Worm (Caenorhabditis elegans) whole organism, young adult: ENCODE measurements around the gene Y44F5A.1.

ENCODE experiments used
- D2030.7 ChIP-seq: fragments of 200-800 bp; sonication (Bioruptor generic); IDR thresholded peaks from 2 replicates; pipeline ENCODE4 v1.3.6; 2022; ENCODE audit warnings: missing genetic modification reagents, missing genetic modification characterization, missing compliant biosample characterization
- F33H1.4 ChIP-seq: fragments of 200-800 bp; sonication (Bioruptor generic); IDR thresholded peaks from 2 replicates; pipeline ENCODE4 v1.3.6; 2022; ENCODE audit warnings: missing genetic modification reagents, missing genetic modification characterization, missing compliant biosample characterization
- K12H6.12 ChIP-seq: fragments of 200-800 bp; sonication (Bioruptor generic); optimal IDR thresholded peaks from 2 replicates; lab custom pipeline; 2018; ENCODE audit warnings: mild to moderate bottlenecking, missing genetic modification characterization, missing compliant biosample characterization
- Y53F4B.3 ChIP-seq: fragments of 200-800 bp; sonication (Bioruptor generic); IDR thresholded peaks from 2 replicates; pipeline ENCODE4 v1.3.6; 2022; ENCODE audit warnings: missing genetic modification reagents, missing genetic modification characterization, missing compliant biosample characterization
- Y53G8AR.9 ChIP-seq: fragments of 200-800 bp; sonication (Bioruptor generic); conservative IDR thresholded peaks from 2 replicates; pipeline ENCODE4 v1.3.6; 2022; ENCODE audit warnings: missing genetic modification reagents, missing genetic modification characterization, missing compliant biosample characterization
- akir-1 ChIP-seq: fragments of 200-800 bp; sonication (Bioruptor generic); optimal IDR thresholded peaks from 2 replicates; lab custom pipeline; 2018; ENCODE audit warnings: mild to moderate bottlenecking, missing genetic modification characterization, moderate library complexity, missing compliant biosample characterization
- ama-1 ChIP-seq, 3 experiments: fragments of 150-350 bp in 1 of 3; sonication (generic microtip) in 2 of 3; optimal IDR thresholded peaks; 2 replicates each; lab custom pipeline; 2014 to 2018; ENCODE audit warnings: missing biosample characterization in 2 of 3, missing genetic modification characterization in 2 of 3, missing genetic modification reagents in 2 of 3
- aptf-2 ChIP-seq: fragments of 200-800 bp; sonication (Bioruptor generic); conservative IDR thresholded peaks from 2 replicates; pipeline ENCODE4 v1.3.6; 2022; ENCODE audit warnings: missing genetic modification reagents, missing genetic modification characterization, missing compliant biosample characterization
- aptf-3 ChIP-seq: fragments of 200-800 bp; sonication (Bioruptor generic); IDR thresholded peaks from 2 replicates; pipeline ENCODE4 v1.3.6; 2022; ENCODE audit warnings: missing genetic modification characterization, missing compliant biosample characterization
- attf-3 ChIP-seq: fragments of 200-800 bp; sonication (Bioruptor generic); conservative IDR thresholded peaks from 2 replicates; pipeline ENCODE4 v1.3.6; 2022; ENCODE audit warnings: missing genetic modification reagents, missing genetic modification characterization, missing compliant biosample characterization
- attf-5 ChIP-seq: fragments of 200-800 bp; sonication (Bioruptor generic); optimal IDR thresholded peaks from 2 replicates; lab custom pipeline; 2018; ENCODE audit warnings: mild to moderate bottlenecking, missing genetic modification characterization, missing compliant biosample characterization
- ccch-3 ChIP-seq: fragments of 200-800 bp; sonication (Bioruptor generic); optimal IDR thresholded peaks from 2 replicates; lab custom pipeline; 2018; ENCODE audit warnings: mild to moderate bottlenecking, missing genetic modification characterization, missing compliant biosample characterization
- cebp-1 ChIP-seq, 2 experiments: fragments of 200-800 bp in 1 of 2; sonication (Bioruptor generic) in 1 of 2; sonication (generic microtip) in 1 of 2; IDR thresholded peaks in 1 of 2; optimal IDR thresholded peaks in 1 of 2; 2 replicates each; pipeline versions ENCODE4 v1.3.6 to Lab custom; 2017 to 2022; ENCODE audit warnings: missing compliant biosample characterization in 2 of 2, missing genetic modification characterization in 2 of 2, mild to moderate bottlenecking in 1 of 2, missing genetic modification reagents in 1 of 2, moderate library complexity in 1 of 2
- die-1 ChIP-seq: sonication (generic microtip); optimal IDR thresholded peaks from 2 replicates; lab custom pipeline; 2016; ENCODE audit warnings: missing genotype, mild to moderate bottlenecking, missing genetic modification characterization, missing compliant biosample characterization
- efl-1 ChIP-seq: fragments of 150-350 bp; optimal IDR thresholded peaks from 2 replicates; lab custom pipeline; 2014; ENCODE audit warnings: missing biosample characterization, missing genetic modification reagents, missing genetic modification characterization
- egl-18 ChIP-seq: fragments of 200-800 bp; sonication (Bioruptor generic); IDR thresholded peaks from 2 replicates; pipeline ENCODE4 v1.3.6; 2022; ENCODE audit warnings: missing genetic modification reagents, missing genetic modification characterization, missing compliant biosample characterization
- egrh-3 ChIP-seq: fragments of 200-800 bp; sonication (Bioruptor generic); IDR thresholded peaks from 2 replicates; pipeline ENCODE4 v1.3.6; 2022; ENCODE audit warnings: missing genetic modification reagents, missing genetic modification characterization, missing compliant biosample characterization
- gei-17 ChIP-seq: fragments of 200-800 bp; sonication (Bioruptor generic); optimal IDR thresholded peaks from 2 replicates; lab custom pipeline; 2018; ENCODE audit warnings: mild to moderate bottlenecking, missing genetic modification characterization, missing compliant biosample characterization
- hlh-12 ChIP-seq: sonication (generic microtip); optimal IDR thresholded peaks from 2 replicates; lab custom pipeline; 2016; ENCODE audit warnings: missing genetic modification characterization, missing compliant biosample characterization
- hmg-1.2 ChIP-seq: fragments of 200-800 bp; sonication (Bioruptor generic); IDR thresholded peaks from 2 replicates; pipeline ENCODE4 v1.3.6; 2022; ENCODE audit warnings: missing genetic modification reagents, missing genetic modification characterization, missing compliant biosample characterization
- lag-1 ChIP-seq: fragments of 200-800 bp; sonication (Bioruptor generic); IDR thresholded peaks from 2 replicates; pipeline ENCODE4 v1.3.6; 2022; ENCODE audit warnings: missing genetic modification reagents, missing genetic modification characterization, missing compliant biosample characterization
- lin-35 ChIP-seq, 3 experiments: fragments of 150-350 bp in 2 of 3; sonication (generic microtip) in 1 of 3; optimal IDR thresholded peaks; 2 replicates each; lab custom pipeline; 2014 to 2018; ENCODE audit warnings: missing biosample characterization in 3 of 3, missing genetic modification characterization in 3 of 3, missing genetic modification reagents in 3 of 3
- lin-40 ChIP-seq: sonication (generic microtip); optimal IDR thresholded peaks from 2 replicates; lab custom pipeline; 2016; ENCODE audit warnings: missing genetic modification characterization, mild to moderate bottlenecking, missing compliant biosample characterization, missing genotype, missing genetic modification reagents
- lir-1 ChIP-seq: fragments of 200-800 bp; sonication (Bioruptor generic); conservative IDR thresholded peaks from 2 replicates; pipeline ENCODE4 v1.3.6; 2022; ENCODE audit warnings: missing genetic modification reagents, missing genetic modification characterization, missing compliant biosample characterization
- lsl-1 ChIP-seq: fragments of 200-800 bp; sonication (Bioruptor generic); optimal IDR thresholded peaks from 2 replicates; lab custom pipeline; 2018; ENCODE audit warnings: mild to moderate bottlenecking, missing genetic modification characterization, moderate library complexity, missing compliant biosample characterization
- madf-10 ChIP-seq: sonication (generic microtip); optimal IDR thresholded peaks from 2 replicates; lab custom pipeline; 2016; ENCODE audit warnings: mild to moderate bottlenecking, missing genetic modification characterization, missing compliant biosample characterization
- madf-3 ChIP-seq: fragments of 200-800 bp; sonication (Bioruptor generic); IDR thresholded peaks from 2 replicates; pipeline ENCODE4 v1.3.6; 2022; ENCODE audit warnings: missing genetic modification reagents, missing genetic modification characterization, missing compliant biosample characterization
- madf-6 ChIP-seq: fragments of 200-800 bp; sonication (Bioruptor generic); IDR thresholded peaks from 2 replicates; pipeline ENCODE4 v1.3.6; 2022; ENCODE audit warnings: missing genetic modification reagents, missing genetic modification characterization, missing compliant biosample characterization
- mcd-1 ChIP-seq: fragments of 200-800 bp; sonication (Bioruptor generic); IDR thresholded peaks from 2 replicates; pipeline ENCODE4 v1.3.6; 2022; ENCODE audit warnings: missing genetic modification reagents, missing genetic modification characterization, missing compliant biosample characterization
- nfyb-1 ChIP-seq: fragments of 200-800 bp; sonication (Bioruptor generic); IDR thresholded peaks from 2 replicates; pipeline ENCODE4 v1.3.6; 2022; ENCODE audit warnings: missing genetic modification reagents, missing genetic modification characterization, missing compliant biosample characterization
- nhr-120 ChIP-seq: fragments of 200-800 bp; sonication (Bioruptor generic); IDR thresholded peaks from 2 replicates; pipeline ENCODE4 v1.3.6; 2022; ENCODE audit warnings: missing genetic modification characterization, missing compliant biosample characterization
- nhr-27 ChIP-seq: fragments of 200-800 bp; sonication (Bioruptor generic); optimal IDR thresholded peaks from 2 replicates; lab custom pipeline; 2018; ENCODE audit warnings: mild to moderate bottlenecking, missing genetic modification characterization, moderate library complexity, missing compliant biosample characterization
- nhr-80 ChIP-seq: sonication (generic microtip); optimal IDR thresholded peaks from 2 replicates; lab custom pipeline; 2016; ENCODE audit warnings: missing genetic modification characterization, missing compliant biosample characterization
- rec-8 ChIP-seq, 2 experiments: sonication (generic microtip); optimal IDR thresholded peaks; 2 replicates each; lab custom pipeline; 2016; ENCODE audit warnings: mild to moderate bottlenecking in 2 of 2, missing genetic modification characterization in 2 of 2, missing genetic modification reagents in 2 of 2, missing genotype in 2 of 2, missing biosample characterization in 1 of 2, missing compliant biosample characterization in 1 of 2, moderate library complexity in 1 of 2
- sdz-38 ChIP-seq: sonication (generic microtip); optimal IDR thresholded peaks from 2 replicates; lab custom pipeline; 2016; ENCODE audit warnings: missing genotype, missing genetic modification characterization, missing compliant biosample characterization
- snpc-3.4 ChIP-seq: sonication (generic microtip); optimal IDR thresholded peaks from 2 replicates; lab custom pipeline; 2017; ENCODE audit warnings: missing genetic modification characterization, mild to moderate bottlenecking, missing compliant biosample characterization, antibody characterized with exemption, moderate library complexity, missing genotype, missing genetic modification reagents
- tlf-1 ChIP-seq: fragments of 200-800 bp; sonication (Bioruptor generic); optimal IDR thresholded peaks from 2 replicates; lab custom pipeline; 2018; ENCODE audit warnings: mild to moderate bottlenecking, missing genetic modification characterization, missing compliant biosample characterization
- zfh-2 ChIP-seq: fragments of 200-800 bp; sonication (Bioruptor generic); conservative IDR thresholded peaks from 2 replicates; pipeline ENCODE4 v1.3.6; 2022; ENCODE audit warnings: missing genetic modification reagents, missing genetic modification characterization, missing compliant biosample characterization
- ztf-22 ChIP-seq: fragments of 200-800 bp; sonication (Bioruptor generic); optimal IDR thresholded peaks from 2 replicates; lab custom pipeline; 2018; ENCODE audit warnings: mild to moderate bottlenecking, missing genetic modification characterization, moderate library complexity, missing compliant biosample characterization
- ztf-28 ChIP-seq: fragments of 200-800 bp; sonication (Bioruptor generic); IDR thresholded peaks from 2 replicates; pipeline ENCODE4 v1.3.6; 2022; ENCODE audit warnings: missing genetic modification reagents, missing genetic modification characterization, missing compliant biosample characterization
- ztf-3 ChIP-seq: fragments of 200-800 bp; sonication (Bioruptor generic); optimal IDR thresholded peaks from 2 replicates; lab custom pipeline; 2018; ENCODE audit warnings: mild to moderate bottlenecking, missing genetic modification characterization, missing compliant biosample characterization
- ztf-6 ChIP-seq: fragments of 200-800 bp; sonication (Bioruptor generic); IDR thresholded peaks from 2 replicates; pipeline ENCODE4 v1.3.6; 2022; ENCODE audit warnings: missing genetic modification reagents, missing genetic modification characterization, missing compliant biosample characterization

Gene Y44F5A.1

DNA sequence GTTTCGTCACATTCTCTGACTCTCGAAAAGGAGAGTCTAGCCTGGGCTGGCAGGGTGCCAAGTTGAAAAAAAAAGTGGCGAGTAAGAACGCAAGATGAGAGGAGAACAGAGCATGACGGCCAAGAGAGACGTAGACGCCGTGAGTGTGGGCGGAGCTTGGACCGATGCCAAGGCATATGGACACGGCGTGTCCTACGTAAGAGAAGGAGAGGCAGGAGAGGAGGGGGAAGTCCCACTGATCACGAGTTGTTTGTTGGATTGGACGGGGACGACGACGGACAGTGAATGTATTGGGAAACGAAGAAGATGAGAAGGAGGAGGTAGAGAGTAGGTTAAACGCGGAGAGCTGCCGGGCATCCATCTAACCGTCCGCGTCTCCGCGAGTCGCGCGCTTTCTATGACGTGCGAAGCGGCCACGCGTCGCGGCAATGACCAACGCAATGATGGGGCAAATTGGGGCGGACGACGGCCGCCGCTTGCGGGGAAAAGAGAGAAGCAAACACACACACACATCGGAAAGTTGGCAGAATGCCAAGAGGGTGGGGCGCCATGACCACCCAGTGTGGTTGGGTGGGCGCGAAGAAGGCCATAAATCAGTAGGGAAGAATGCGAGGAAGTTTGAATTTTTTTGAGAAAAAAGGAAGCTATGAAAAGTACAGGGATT is 34.6 kb upstream of the Y44F5A.1 start (continued):
- TF ChIP-seq lin-40 (tag; lab: Kevin White, UChicago), result peak; percentile 99
- TF ChIP-seq madf-3 (GFP tag; lab: Robert Waterston, UW), result peak; percentile 87
- peak; percentile 92 for TF ChIP-seq Y53G8AR.9
- TF ChIP-seq lsl-1 (GFP tag; lab: Kevin White, UChicago), result no peak
- TF ChIP-seq aptf-2, result 0 out of 2 replicates have a peak, but pooled peaks have one; percentile 31
- TF ChIP-seq nhr-120 (GFP tag; lab: Robert Waterston, UW), result no peak
- TF ChIP-seq hlh-12 (tag; lab: Kevin White, UChicago), result no peak
- peak; percentile 61 for TF ChIP-seq akir-1 (GFP tag; lab: Kevin White, UChicago)
- peak; percentile 87 for TF ChIP-seq egrh-3 (GFP tag; lab: Robert Waterston, UW)
- peak; percentile 69; the same call in 1 of the 2 replicates for TF ChIP-seq ztf-6
- TF ChIP-seq aptf-3 (GFP tag; lab: Robert Waterston, UW), result 0 out of 2 replicates have a peak, but pooled peaks have one; percentile 23
- peak; percentile 99 for TF ChIP-seq K12H6.12 (tag; lab: Kevin White, UChicago)
- peak; percentile 98 for TF ChIP-seq nfyb-1

DNA sequence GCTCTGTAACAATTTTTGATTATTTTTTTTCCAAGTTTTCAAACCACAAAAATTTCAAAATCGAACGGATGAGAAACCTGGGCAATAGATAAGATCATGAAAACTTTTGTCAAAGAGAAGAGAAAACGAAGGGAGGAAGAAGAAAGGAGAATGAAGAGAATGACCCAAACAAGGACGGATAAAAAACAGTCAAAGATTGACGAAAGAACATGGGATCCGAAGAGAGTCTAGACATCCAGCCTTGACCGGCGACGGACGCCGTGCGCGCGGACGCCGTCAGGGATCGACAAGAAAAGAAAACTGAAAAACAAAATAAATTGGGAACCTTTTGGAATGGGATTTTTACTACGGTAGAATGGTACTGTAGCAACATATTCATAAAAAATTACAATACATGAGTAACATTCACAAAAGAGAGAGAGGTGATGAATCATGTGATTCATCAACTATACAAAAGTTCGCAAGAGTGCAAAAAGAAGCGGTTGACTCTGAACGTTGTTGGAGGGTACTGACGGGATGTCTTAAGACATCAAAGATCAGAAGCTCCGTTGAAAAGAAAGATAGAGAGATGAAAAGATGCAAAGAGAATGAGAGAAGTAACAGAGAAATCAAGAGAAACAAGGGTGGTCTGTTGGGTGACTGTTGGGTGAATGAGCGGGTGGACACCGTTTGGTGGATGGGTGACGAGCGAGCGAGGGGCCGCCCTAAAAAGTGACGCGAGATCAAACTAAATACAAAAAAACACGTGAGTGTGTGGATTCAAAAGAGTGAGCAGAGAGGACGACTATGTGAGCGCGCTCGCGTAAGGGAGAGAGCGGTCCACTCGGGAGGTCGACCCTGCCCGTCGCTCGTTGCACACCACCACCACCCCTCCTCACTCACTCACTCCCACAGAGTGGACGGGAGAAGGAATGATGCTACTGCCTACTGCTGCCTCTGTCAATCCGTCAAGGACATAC is 33.0 kb upstream of the Y44F5A.1 start, which contains the start of gene sup-26:
Gene sup-26 (minus strand): TSS at position 10 of the 959 bp plus-strand sequence.
- TF ChIP-seq attf-5 (no peak), hmg-1.2 (GFP tag; lab: Robert Waterston, UW) (0 out of 2 replicates have a peak, but pooled peaks have one; percentile 39), zfh-2 (GFP tag; lab: Robert Waterston, UW) (peak; percentile 93), rec-8 (tag; optimal IDR thresholded peaks at IDR 0.05; lab: Kevin White, UChicago) (no peak), die-1 (tag; lab: Kevin White, UChicago) (no peak), mcd-1 (GFP tag; lab: Robert Waterston, UW) (peak; percentile 29; the same call in 1 of the 2 replicates), efl-1 (GFP tag; lab: Kevin White, UChicago) (no peak), egl-18 (GFP tag; lab: Robert Waterston, UW) (no peak), ztf-28 (no peak), ztf-6 (no peak), madf-6 (GFP tag; lab: Robert Waterston, UW) (0 out of 2 replicates have a peak, but pooled peaks have one; percentile 6), snpc-3.4 (tag; lab: Kevin White, UChicago) (no peak), ccch-3 (no peak), ztf-22 (no peak), attf-3 (GFP tag; lab: Robert Waterston, UW) (no peak), nhr-80 (tag; lab: Kevin White, UChicago) (no peak), egrh-3 (GFP tag; lab: Robert Waterston, UW) (peak; percentile 66; the same call in 1 of the 2 replicates), ztf-3 (no peak), K12H6.12 (tag; lab: Kevin White, UChicago) (peak; percentile 3), nhr-27 (tag; lab: Kevin White, UChicago) (no peak), ama-1 (optimal IDR thresholded peaks at IDR 0.05; lab: Kevin White, UChicago) (no peak), ama-1 (GFP tag; optimal IDR thresholded peaks at IDR 0.05; lab: Kevin White, UChicago) (no peak), aptf-2 (peak; percentile 56; the same call in 1 of the 2 replicates), tlf-1 (GFP tag; lab: Kevin White, UChicago) (no peak), lin-35 (GFP tag; optimal IDR thresholded peaks at IDR 0.05; lab: Kevin White, UChicago) (no peak), D2030.7 (GFP tag; lab: Robert Waterston, UW) (no peak), lag-1 (no peak), cebp-1 (GFP tag; IDR thresholded peaks at IDR 0.05; lab: Robert Waterston, UW) (no peak), cebp-1 (tag; optimal IDR thresholded peaks at IDR 0.05; lab: Kevin White, UChicago) (peak; percentile 41), gei-17 (GFP tag; lab: Kevin White, UChicago) (no peak), madf-10 (no peak), Y53F4B.3 (no peak), sdz-38 (tag; lab: Kevin White, UChicago) (no peak), lir-1 (GFP tag; lab: Robert Waterston, UW) (no peak), F33H1.4 (GFP tag; lab: Robert Waterston, UW) (no peak)
